Worm (Caenorhabditis elegans) whole organism, midembryonic: ENCODE results near the gene mrpl-11.

ENCODE experiments used
- cog-1 ChIP-seq: sonication (generic microtip); optimal IDR thresholded peaks from 2 replicates; lab custom pipeline; 2016; ENCODE audit warnings: missing genetic modification characterization, missing compliant biosample characterization
- med-1 ChIP-seq: sonication (generic microtip); optimal IDR thresholded peaks from 2 replicates; lab custom pipeline; 2017; ENCODE audit warnings: missing genetic modification characterization, mild to moderate bottlenecking, missing compliant biosample characterization, antibody characterized with exemption, missing genetic modification reagents; ENCODE audit not compliant: insufficient read depth

DNA sequence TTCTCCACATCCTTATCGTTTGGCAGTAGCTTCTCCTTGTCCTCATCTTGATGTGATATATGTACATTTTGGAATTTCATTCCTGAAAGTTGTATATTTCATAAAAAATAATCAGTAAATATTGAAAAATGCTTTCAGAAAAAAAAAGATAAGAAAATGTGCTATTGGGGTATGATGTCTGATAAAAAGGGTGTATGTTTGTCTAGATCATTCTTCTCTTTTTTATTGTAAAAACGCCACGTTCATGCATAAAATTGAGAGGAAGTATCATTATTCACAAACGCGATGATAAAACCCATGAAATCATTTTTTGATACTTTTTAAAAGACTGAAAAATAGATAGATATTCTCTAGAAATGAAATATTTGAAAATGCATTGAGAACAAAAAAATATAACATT, 31.2 kb downstream of the mrpl-11 start:
- no peak for TF ChIP-seq med-1
- no peak for TF ChIP-seq cog-1 (tag; lab: Kevin White, UChicago)
